Worm (Caenorhabditis elegans) whole organism, early embryonic: ENCODE measurements around the gene Y97E10AR.4.

ENCODE experiments used
- B0310.2 ChIP-seq: sonication (generic microtip); optimal IDR thresholded peaks from 2 replicates; lab custom pipeline; 2016; ENCODE audit warnings: mild to moderate bottlenecking, missing genetic modification characterization, missing compliant biosample characterization
- F13C5.2 ChIP-seq: sonication (generic microtip); optimal IDR thresholded peaks from 2 replicates; lab custom pipeline; 2017; ENCODE audit warnings: mild to moderate bottlenecking, missing genetic modification characterization, inconsistent platforms, missing compliant biosample characterization
- ama-1 ChIP-seq: fragments of 150-350 bp; optimal IDR thresholded peaks from 2 replicates; lab custom pipeline; 2014
- ceh-36 ChIP-seq: sonication (generic microtip); optimal IDR thresholded peaks from 2 replicates; lab custom pipeline; 2016; ENCODE audit warnings: missing genetic modification characterization, inconsistent platforms, missing compliant biosample characterization
- ets-7 ChIP-seq: sonication (generic microtip); optimal IDR thresholded peaks from 2 replicates; lab custom pipeline; 2016; ENCODE audit warnings: missing genotype, missing genetic modification characterization, missing compliant biosample characterization
- flt-1 ChIP-seq: fragments of 200-800 bp; sonication (Bioruptor generic); IDR thresholded peaks from 2 replicates; pipeline ENCODE4 v1.3.6; 2022; ENCODE audit warnings: missing genetic modification characterization, missing compliant biosample characterization
- hmbx-1 ChIP-seq: sonication (generic microtip); optimal IDR thresholded peaks from 2 replicates; lab custom pipeline; 2016; ENCODE audit warnings: mild to moderate bottlenecking, missing genetic modification characterization, missing compliant biosample characterization
- scrt-1 ChIP-seq: fragments of 200-800 bp; sonication (Bioruptor generic); IDR thresholded peaks from 2 replicates; pipeline ENCODE4 v1.3.6; 2022; ENCODE audit warnings: missing genetic modification characterization, missing compliant biosample characterization
- sea-1 ChIP-seq: fragments of 200-800 bp; sonication (Bioruptor generic); conservative IDR thresholded peaks from 2 replicates; pipeline ENCODE4 v1.3.6; 2022; ENCODE audit warnings: missing genetic modification characterization, missing compliant biosample characterization
- tbx-11 ChIP-seq: fragments of 200-800 bp; sonication (Bioruptor generic); IDR thresholded peaks from 2 replicates; pipeline ENCODE4 v1.3.6; 2022; ENCODE audit warnings: missing genetic modification characterization, missing compliant biosample characterization
- tbx-37 ChIP-seq: fragments of 200-800 bp; sonication (Bioruptor generic); conservative IDR thresholded peaks from 2 replicates; pipeline ENCODE4 v1.3.6; 2022; ENCODE audit warnings: missing genetic modification reagents, missing genetic modification characterization, missing compliant biosample characterization
- tra-4 ChIP-seq: sonication (generic microtip); optimal IDR thresholded peaks from 2 replicates; lab custom pipeline; 2017; ENCODE audit warnings: missing genetic modification characterization, missing compliant biosample characterization

DNA sequence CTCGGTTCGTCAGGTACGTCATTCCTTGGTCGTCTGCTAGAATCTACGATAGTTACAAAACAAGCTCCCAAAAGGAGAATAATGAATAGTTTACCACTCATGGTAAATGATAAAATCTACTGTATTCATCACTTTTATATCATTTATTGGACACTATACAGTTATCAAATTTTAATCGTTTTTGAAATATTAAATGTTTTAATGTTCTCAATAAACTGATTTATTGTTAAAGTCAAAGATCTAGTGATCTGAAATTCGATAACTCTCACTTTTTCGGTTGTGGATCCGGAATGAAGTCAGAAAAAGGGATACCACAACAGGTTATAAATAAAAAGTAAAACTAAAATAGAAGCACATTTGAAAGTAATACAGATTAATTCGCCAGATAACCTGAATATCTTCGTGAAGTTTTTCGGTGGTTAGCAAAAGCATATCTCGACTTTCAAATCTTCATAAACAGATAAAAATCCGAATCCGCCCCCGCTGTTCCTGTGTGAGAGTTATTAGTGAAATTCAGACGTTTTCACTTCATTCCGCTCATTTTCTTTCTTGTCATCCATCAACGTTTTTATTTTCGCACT lies 51.2 kb downstream of the Y97E10AR.4 start, which contains the start of the genes clec-217 and F26D11.2:
- no peak for TF ChIP-seq flt-1 (GFP tag; lab: Robert Waterston, UW)
- TF ChIP-seq F13C5.2 (tag; lab: Kevin White, UChicago), result no peak
- no peak for TF ChIP-seq ceh-36 (tag; lab: Kevin White, UChicago)
- no peak for TF ChIP-seq tbx-11 (GFP tag; lab: Robert Waterston, UW)
- TF ChIP-seq B0310.2 (tag; lab: Kevin White, UChicago), result no peak
- no peak for TF ChIP-seq tra-4 (tag; lab: Kevin White, UChicago)
- no peak for TF ChIP-seq ama-1 (lab: Kevin White, UChicago)
- no peak for TF ChIP-seq hmbx-1 (tag; lab: Kevin White, UChicago)
- TF ChIP-seq ets-7, result no peak
- no peak for TF ChIP-seq tbx-37
- TF ChIP-seq scrt-1 (GFP tag; lab: Robert Waterston, UW), result no peak
- no peak for TF ChIP-seq sea-1 (GFP tag; lab: Robert Waterston, UW)
